Fruit fly (Drosophila melanogaster) whole organism, embryonic: ENCODE results near the gene w-cup.

Experiments used
- Aef1 ChIP-seq: fragments of 200-800 bp; sonication (Bioruptor generic); IDR thresholded peaks from 3 replicates; pipeline ENCODE4 v1.3.6; 2022; ENCODE audit warnings: missing biosample characterization, missing genetic modification characterization
- B-H1 ChIP-seq: fragments of 200-800 bp; sonication (Bioruptor generic); IDR thresholded peaks from 3 replicates; pipeline ENCODE4 v1.3.6; 2022; ENCODE audit warnings: missing biosample characterization, missing genetic modification characterization
- CG11247 ChIP-seq: fragments of 200-800 bp; sonication (Bioruptor generic); IDR thresholded peaks from 2 replicates; pipeline ENCODE4 v1.3.6; 2022; ENCODE audit warnings: missing biosample characterization, missing genetic modification characterization
- CG11696 ChIP-seq: fragments of 200-800 bp; sonication (Bioruptor generic); IDR thresholded peaks from 2 replicates; pipeline ENCODE4 v1.3.6; 2022; ENCODE audit warnings: missing biosample characterization, missing genetic modification characterization
- CG12769 ChIP-seq: fragments of 200-800 bp; sonication (Bioruptor generic); optimal IDR thresholded peaks from 2 replicates; lab custom pipeline; 2019; ENCODE audit warnings: missing biosample characterization, mild to moderate bottlenecking, missing genetic modification characterization, moderate library complexity
- CG13775 ChIP-seq: fragments of 200-800 bp; sonication (Bioruptor generic); optimal IDR thresholded peaks from 3 replicates; lab custom pipeline; 2017; ENCODE audit warnings: missing biosample characterization, mild to moderate bottlenecking, missing genetic modification characterization
- CG16813 ChIP-seq: fragments of 200-800 bp; sonication (Bioruptor generic); IDR thresholded peaks from 3 replicates; pipeline ENCODE4 v1.3.6; 2022; ENCODE audit warnings: missing biosample characterization, missing genetic modification characterization; ENCODE audit not compliant: partially characterized antibody
- CG16863 ChIP-seq: fragments of 200-800 bp; sonication (Bioruptor generic); optimal IDR thresholded peaks from 3 replicates; lab custom pipeline; 2016; ENCODE audit warnings: missing biosample characterization, missing genetic modification characterization
- CG18011 ChIP-seq: fragments of 200-800 bp; sonication (Bioruptor generic); optimal IDR thresholded peaks from 2 replicates; lab custom pipeline; 2017; ENCODE audit warnings: missing biosample characterization, missing genetic modification characterization, mild to moderate bottlenecking, moderate library complexity, missing genotype
- CG18599 ChIP-seq: fragments of 200-800 bp; sonication (Bioruptor generic); optimal IDR thresholded peaks from 3 replicates; lab custom pipeline; 2017; ENCODE audit warnings: missing biosample characterization, missing genetic modification characterization, mild to moderate bottlenecking, moderate library complexity, missing genetic modification reagents
- CG2129 ChIP-seq: fragments of 200-800 bp; sonication (Bioruptor generic); IDR thresholded peaks from 2 replicates; pipeline ENCODE4 v1.3.6; 2022; ENCODE audit warnings: missing biosample characterization, missing genetic modification characterization; ENCODE audit not compliant: partially characterized antibody
- CG2199 ChIP-seq: fragments of 200-800 bp; sonication (Bioruptor generic); IDR thresholded peaks from 3 replicates; pipeline ENCODE4 v1.3.6; 2022; ENCODE audit warnings: missing biosample characterization, missing genetic modification characterization
- CG30403 ChIP-seq: fragments of 200-800 bp; sonication (Bioruptor generic); optimal IDR thresholded peaks from 3 replicates; lab custom pipeline; 2016; ENCODE audit warnings: missing biosample characterization, missing genetic modification characterization
- CG31388 ChIP-seq: fragments of 200-800 bp; sonication (Bioruptor generic); optimal IDR thresholded peaks from 2 replicates; lab custom pipeline; 2016; ENCODE audit warnings: missing biosample characterization, missing genetic modification characterization
- CG33213 ChIP-seq: fragments of 200-800 bp; sonication (Bioruptor generic); optimal IDR thresholded peaks from 3 replicates; lab custom pipeline; 2016; ENCODE audit warnings: missing biosample characterization, missing genetic modification characterization
- CG3407 ChIP-seq: fragments of 200-800 bp; sonication (Bioruptor generic); optimal IDR thresholded peaks from 2 replicates; lab custom pipeline; 2018; ENCODE audit warnings: missing biosample characterization, mild to moderate bottlenecking, missing genetic modification characterization
- CG3838 ChIP-seq: fragments of 200-800 bp; sonication (Bioruptor generic); optimal IDR thresholded peaks from 3 replicates; lab custom pipeline; 2016; ENCODE audit warnings: missing biosample characterization, missing genetic modification characterization
- CG4707 ChIP-seq: fragments of 200-800 bp; sonication (Bioruptor generic); optimal IDR thresholded peaks from 2 replicates; lab custom pipeline; 2018; ENCODE audit warnings: missing biosample characterization, mild to moderate bottlenecking, missing genetic modification characterization, moderate library complexity
- CG7987 ChIP-seq: fragments of 200-800 bp; sonication (Bioruptor generic); optimal IDR thresholded peaks from 2 replicates; lab custom pipeline; 2018; ENCODE audit warnings: missing biosample characterization, mild to moderate bottlenecking, missing genetic modification characterization, moderate library complexity
- CG9215 ChIP-seq: fragments of 200-800 bp; sonication (Bioruptor generic); IDR thresholded peaks from 2 replicates; pipeline ENCODE4 v1.3.6; 2022; ENCODE audit warnings: missing biosample characterization, missing genetic modification characterization
- Deaf1 ChIP-seq: fragments of 200-800 bp; optimal IDR thresholded peaks from 3 replicates; lab custom pipeline; 2019; ENCODE audit warnings: missing biosample characterization, mild to moderate bottlenecking, missing genetic modification characterization, moderate library complexity
- Fer3 ChIP-seq: fragments of 200-800 bp; sonication (Bioruptor generic); optimal IDR thresholded peaks from 2 replicates; lab custom pipeline; 2018; ENCODE audit warnings: missing biosample characterization, mild to moderate bottlenecking, missing genetic modification characterization, moderate library complexity
- Gsc ChIP-seq: fragments of 200-800 bp; sonication (Bioruptor generic); IDR thresholded peaks from 2 replicates; pipeline ENCODE4 v1.3.6; 2022; ENCODE audit warnings: missing biosample characterization, missing genetic modification characterization
- HLH3B ChIP-seq: fragments of 200-800 bp; sonication (Bioruptor generic); IDR thresholded peaks from 2 replicates; pipeline ENCODE4 v1.3.6; 2022; ENCODE audit warnings: missing biosample characterization, missing genetic modification characterization
- MTF-1 ChIP-seq: fragments of 200-800 bp; sonication (Bioruptor generic); optimal IDR thresholded peaks from 2 replicates; lab custom pipeline; 2018; ENCODE audit warnings: missing biosample characterization, mild to moderate bottlenecking, missing genetic modification characterization, borderline replicate concordance
- Mad ChIP-seq: fragments of 200-800 bp; sonication (Bioruptor generic); optimal IDR thresholded peaks from 2 replicates; lab custom pipeline; 2016; ENCODE audit warnings: missing biosample characterization, missing genetic modification characterization
- Mrtf ChIP-seq: fragments of 200-800 bp; sonication (Bioruptor generic); IDR thresholded peaks from 3 replicates; pipeline ENCODE4 v1.3.6; 2022; ENCODE audit warnings: missing biosample characterization, missing genetic modification characterization
- Nf-YC ChIP-seq: fragments of 200-800 bp; optimal IDR thresholded peaks from 3 replicates; lab custom pipeline; 2019; ENCODE audit warnings: missing biosample characterization, mild to moderate bottlenecking, missing genetic modification characterization, moderate library complexity
- Scr ChIP-seq: fragments of 200-800 bp; sonication (Bioruptor generic); IDR thresholded peaks from 2 replicates; pipeline ENCODE4 v1.3.6; 2022; ENCODE audit warnings: missing biosample characterization, missing genetic modification characterization; ENCODE audit not compliant: partially characterized antibody
- Sry-δ ChIP-seq: fragments of 200-800 bp; sonication (Bioruptor generic); optimal IDR thresholded peaks from 2 replicates; lab custom pipeline; 2016; ENCODE audit warnings: missing biosample characterization, missing genetic modification characterization
- Trl ChIP-seq, 3 experiments: fragments of >200 bp in 2 of 3; fragments of 200-800 bp in 1 of 3; sonication (Bioruptor generic) in 1 of 3; optimal IDR thresholded peaks; 2 replicates in 1 of 3; 3 replicates in 2 of 3; lab custom pipeline; 2016 to 2017; ENCODE audit warnings: missing biosample characterization in 1 of 3, missing genetic modification characterization in 1 of 3
- Vsx1 ChIP-seq: fragments of 200-800 bp; sonication (Bioruptor generic); optimal IDR thresholded peaks from 2 replicates; lab custom pipeline; 2017; ENCODE audit warnings: missing biosample characterization, mild to moderate bottlenecking, missing genetic modification characterization, missing genetic modification reagents
- ara ChIP-seq: fragments of 200-800 bp; sonication (Bioruptor generic); IDR thresholded peaks from 2 replicates; pipeline ENCODE4 v1.3.6; 2022; ENCODE audit warnings: missing biosample characterization, missing genetic modification characterization
- az2 ChIP-seq: fragments of 200-800 bp; sonication (Bioruptor generic); optimal IDR thresholded peaks from 3 replicates; lab custom pipeline; 2016; ENCODE audit warnings: missing biosample characterization, missing genetic modification characterization
- bbx ChIP-seq: fragments of 200-800 bp; sonication (Bioruptor generic); IDR thresholded peaks from 2 replicates; pipeline ENCODE4 v1.3.6; 2022; ENCODE audit warnings: missing biosample characterization, missing genetic modification characterization; ENCODE audit not compliant: partially characterized antibody
- crol ChIP-seq: fragments of 200-800 bp; sonication (Bioruptor generic); IDR thresholded peaks from 2 replicates; pipeline ENCODE4 v1.3.6; 2022; ENCODE audit warnings: missing biosample characterization, missing genetic modification characterization
- dm ChIP-seq: fragments of 200-800 bp; sonication (Bioruptor generic); optimal IDR thresholded peaks from 3 replicates; lab custom pipeline; 2016; ENCODE audit warnings: missing biosample characterization, missing genetic modification characterization
- fru ChIP-seq: fragments of >200 bp; optimal IDR thresholded peaks from 2 replicates; lab custom pipeline; 2017
- grn ChIP-seq: fragments of 200-800 bp; sonication (Bioruptor generic); optimal IDR thresholded peaks from 3 replicates; lab custom pipeline; 2017; ENCODE audit warnings: missing biosample characterization, missing genetic modification characterization
- hth ChIP-seq: fragments of >200 bp; optimal IDR thresholded peaks from 2 replicates; lab custom pipeline; 2017; ENCODE audit warnings: inconsistent platforms
- jumu ChIP-seq: fragments of 200-800 bp; sonication (Bioruptor generic); optimal IDR thresholded peaks from 3 replicates; lab custom pipeline; 2016; ENCODE audit warnings: missing biosample characterization, missing genetic modification characterization
- kah ChIP-seq: fragments of 200-800 bp; sonication (Bioruptor generic); optimal IDR thresholded peaks from 2 replicates; lab custom pipeline; 2018; ENCODE audit warnings: missing biosample characterization, mild to moderate bottlenecking, missing genetic modification characterization
- sqz ChIP-seq: fragments of 200-800 bp; sonication (Bioruptor generic); optimal IDR thresholded peaks from 3 replicates; lab custom pipeline; 2018; ENCODE audit warnings: missing biosample characterization, mild to moderate bottlenecking, missing genetic modification characterization
- sug ChIP-seq: fragments of 200-800 bp; optimal IDR thresholded peaks from 2 replicates; lab custom pipeline; 2019; ENCODE audit warnings: missing biosample characterization, mild to moderate bottlenecking, missing genetic modification characterization, moderate library complexity
- tgo ChIP-seq: fragments of 200-800 bp; sonication (Bioruptor generic); IDR thresholded peaks from 3 replicates; pipeline ENCODE4 v1.3.6; 2022; ENCODE audit warnings: missing biosample characterization, missing genetic modification characterization
- tio ChIP-seq: fragments of 200-800 bp; sonication (Bioruptor generic); optimal IDR thresholded peaks from 2 replicates; lab custom pipeline; 2017; ENCODE audit warnings: missing biosample characterization, missing genetic modification characterization, inconsistent platforms
- trh ChIP-seq: fragments of 200-800 bp; sonication (Bioruptor generic); optimal IDR thresholded peaks from 2 replicates; lab custom pipeline; 2016; ENCODE audit warnings: missing biosample characterization, missing genetic modification characterization
- tup ChIP-seq: fragments of 200-800 bp; sonication (Bioruptor generic); optimal IDR thresholded peaks from 2 replicates; lab custom pipeline; 2016; ENCODE audit warnings: missing biosample characterization, mild to moderate bottlenecking, missing genetic modification characterization, moderate library complexity
- vfl ChIP-seq: fragments of 200-800 bp; sonication (Bioruptor generic); optimal IDR thresholded peaks from 2 replicates; lab custom pipeline; 2016; ENCODE audit warnings: missing biosample characterization, missing genetic modification characterization
- zfh1 ChIP-seq: fragments of 200-800 bp; sonication (Bioruptor generic); IDR thresholded peaks from 3 replicates; pipeline ENCODE4 v1.3.6; 2022; ENCODE audit warnings: missing biosample characterization, missing genetic modification characterization

Gene w-cup

dm6 chr2L:10614660-10615479 lies 37.3 kb upstream of the w-cup start (continued):
- TF ChIP-seq Mad (GFP tag; lab: Kevin White, UChicago) (no peak), CG11247 (GFP tag; lab: Robert Waterston, UW) (no peak), grn (GFP tag; lab: Kevin White, UChicago) (no peak), Trl (optimal IDR thresholded peaks at IDR 0.05; lab: Kevin White, UChicago) (no peak), Trl (GFP tag; optimal IDR thresholded peaks at IDR 0.05; lab: Kevin White, UChicago) (no peak), Vsx1 (no peak), Aef1 (GFP tag; lab: Robert Waterston, UW) (no peak), Scr (GFP tag; lab: Robert Waterston, UW) (no peak), sug (tag; lab: Kevin White, UChicago) (no peak), CG7987 (no peak), CG2199 (GFP tag; lab: Robert Waterston, UW) (peak; percentile 52; the same call in 1 of the 3 replicates), kah (GFP tag; lab: Kevin White, UChicago) (no peak), Fer3 (no peak), CG11696 (GFP tag; lab: Robert Waterston, UW) (no peak), CG18011 (GFP tag; lab: Kevin White, UChicago) (no peak), trh (GFP tag; lab: Kevin White, UChicago) (no peak), MTF-1 (GFP tag; lab: Kevin White, UChicago) (no peak), bbx (no peak), CG4707 (GFP tag; lab: Kevin White, UChicago) (no peak), Mrtf (peak; percentile 21; the same call in 1 of the 3 replicates), CG33213 (GFP tag; lab: Kevin White, UChicago) (no peak), Gsc (GFP tag; lab: Robert Waterston, UW) (no peak), vfl (GFP tag; lab: Kevin White, UChicago) (no peak), tio (GFP tag; lab: Kevin White, UChicago) (no peak), CG18599 (GFP tag; lab: Kevin White, UChicago) (no peak), tup (GFP tag; lab: Kevin White, UChicago) (no peak), CG3838 (no peak), hth (lab: Kevin White, UChicago) (no peak), CG2129 (no peak), CG3407 (GFP tag; lab: Kevin White, UChicago) (no peak), CG13775 (no peak), az2 (GFP tag; lab: Kevin White, UChicago) (no peak), B-H1 (no peak), jumu (GFP tag; lab: Kevin White, UChicago) (no peak), Sry-δ (GFP tag; lab: Kevin White, UChicago) (no peak), CG16813 (no peak), dm (GFP tag; lab: Kevin White, UChicago) (no peak), CG31388 (GFP tag; lab: Kevin White, UChicago) (no peak), CG16863 (GFP tag; lab: Kevin White, UChicago) (no peak), ara (GFP tag; lab: Robert Waterston, UW) (peak; percentile 60), zfh1 (GFP tag; lab: Robert Waterston, UW) (peak; percentile 18; the same call in 1 of the 3 replicates), fru (no peak), HLH3B (0 out of 2 replicates have a peak, but pooled peaks have one; percentile 29), CG30403 (GFP tag; lab: Kevin White, UChicago) (no peak), CG9215 (GFP tag; lab: Robert Waterston, UW) (no peak), Deaf1 (no peak), CG12769 (tag; lab: Kevin White, UChicago) (no peak), tgo (0 out of 3 replicates have a peak, but pooled peaks have one; percentile 23), Nf-YC (tag; lab: Kevin White, UChicago) (no peak), sqz (GFP tag; lab: Kevin White, UChicago) (no peak), crol (peak; percentile 83)
